Fruit fly (Drosophila melanogaster): ENCODE measurements around the gene CG10979.

- TF ChIP-seq Dll (optimal IDR thresholded peaks at IDR 0.05) (no peak), usp (GFP tag; optimal IDR thresholded peaks at IDR 0.05) (no peak), pan (optimal IDR thresholded peaks at IDR 0.05) (no peak), EcR (GFP tag; optimal IDR thresholded peaks at IDR 0.05) (no peak), CG8478 (optimal IDR thresholded peaks at IDR 0.05) (no peak)
Observed at dm6 chr3R:5821243-5821642, 26.7 kb downstream of the CG10979 start, which contains the start of gene Hpr1.
